Worm (Caenorhabditis elegans): ENCODE measurements around the gene C25F6.1.

Gene C25F6.1

ce11 chrX:5465631-5466030 lies 20.7 kb upstream of the C25F6.1 start:
- TF ChIP-seq elt-2 (tag; optimal IDR thresholded peaks at IDR 0.05) (peak; percentile 82), lin-39 (tag; optimal IDR thresholded peaks at IDR 0.05) (no peak), pqm-1 (tag; optimal IDR thresholded peaks at IDR 0.05) (peak; percentile 37), fkh-2 (tag; optimal IDR thresholded peaks at IDR 0.05) (no peak)

ce11 chrX:5466149-5466548 lies 20.1 kb upstream of the C25F6.1 start:
- no peak for TF ChIP-seq nhr-23 (tag; optimal IDR thresholded peaks at IDR 0.05)
- TF ChIP-seq eor-1 (tag; optimal IDR thresholded peaks at IDR 0.05), result no peak
- TF ChIP-seq elt-3 (tag; optimal IDR thresholded peaks at IDR 0.05), result no peak
- TF ChIP-seq fkh-2 (tag; optimal IDR thresholded peaks at IDR 0.05), result no peak
- no peak for TF ChIP-seq nhr-25 (tag; optimal IDR thresholded peaks at IDR 0.05)
- no peak for TF ChIP-seq ZK546.5 (tag; optimal IDR thresholded peaks at IDR 0.05)
- no peak for TF ChIP-seq nhr-76 (tag; optimal IDR thresholded peaks at IDR 0.05)
- no peak for TF ChIP-seq tbx-2 (tag; optimal IDR thresholded peaks at IDR 0.05)
- no peak for TF ChIP-seq ceh-9 (tag; optimal IDR thresholded peaks at IDR 0.05)
- no peak for TF ChIP-seq hmg-11 (tag; optimal IDR thresholded peaks at IDR 0.05)
- TF ChIP-seq egl-5 (tag; optimal IDR thresholded peaks at IDR 0.05), result no peak
- TF ChIP-seq elt-1 (tag; optimal IDR thresholded peaks at IDR 0.05), result no peak
- TF ChIP-seq elt-2 (tag; optimal IDR thresholded peaks at IDR 0.05), result no peak
- no peak for TF ChIP-seq nhr-28 (tag; optimal IDR thresholded peaks at IDR 0.05)
- TF ChIP-seq jun-1 (tag; optimal IDR thresholded peaks at IDR 0.05), result no peak
- TF ChIP-seq nfya-1 (tag; optimal IDR thresholded peaks at IDR 0.05; ENCODE audit: insufficient read depth), result no peak
- no peak for TF ChIP-seq ama-1 (optimal IDR thresholded peaks at IDR 0.05)
- no peak for TF ChIP-seq snpc-4 (tag; optimal IDR thresholded peaks at IDR 0.05)
- no peak for TF ChIP-seq pha-4 (tag; optimal IDR thresholded peaks at IDR 0.05)

- peak; percentile 96 for TF ChIP-seq elt-2 (tag; optimal IDR thresholded peaks at IDR 0.05)
- TF ChIP-seq R02D3.7 (tag; optimal IDR thresholded peaks at IDR 0.05), result peak; percentile 9
- peak; percentile 57 for TF ChIP-seq jun-1 (tag; optimal IDR thresholded peaks at IDR 0.05)
- peak; percentile 26 to 92 (median 91) for TF ChIP-seq elt-3 (tag; optimal IDR thresholded peaks at IDR 0.05)
- peak; percentile 71 for TF ChIP-seq pqm-1 (tag; optimal IDR thresholded peaks at IDR 0.05)
- peak; percentile 64 for TF ChIP-seq nhr-43 (tag; optimal IDR thresholded peaks at IDR 0.05; ENCODE audit: poor library complexity, severe bottlenecking)
- peak; percentile 38 for TF ChIP-seq nfya-1 (tag; optimal IDR thresholded peaks at IDR 0.05; ENCODE audit: insufficient read depth)
- TF ChIP-seq ztf-11 (tag; optimal IDR thresholded peaks at IDR 0.05), result no peak
- no peak for TF ChIP-seq lin-15B (tag; optimal IDR thresholded peaks at IDR 0.05)
- no peak for TF ChIP-seq fos-1 (tag; optimal IDR thresholded peaks at IDR 0.05)
Observed at ce11 chrX:5467308-5467707, 19.0 kb upstream of the C25F6.1 start.

DNA sequence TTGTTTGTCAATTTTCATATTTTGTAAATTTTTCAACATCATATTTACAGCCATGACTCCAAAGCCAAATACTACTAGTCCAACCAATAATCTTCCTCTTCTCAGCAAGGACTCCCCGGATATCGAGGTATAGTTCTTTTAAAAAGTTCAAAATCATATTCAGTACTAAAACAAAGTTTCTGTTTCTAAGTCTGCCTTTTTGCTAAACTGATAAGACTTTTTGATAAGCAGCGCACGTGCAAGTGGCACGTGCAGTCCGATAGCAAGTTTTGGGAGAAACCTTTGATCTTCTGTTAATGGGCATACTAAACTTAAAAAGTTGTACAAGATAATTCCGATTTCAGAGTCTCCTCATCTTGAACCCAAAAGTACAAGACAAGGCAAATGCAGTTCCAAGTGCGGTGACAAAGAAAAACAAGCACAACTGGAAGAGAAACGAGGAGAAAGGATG lies 18.4 kb upstream of the C25F6.1 start, which contains the start of gene dpyd-1:
Gene dpyd-1 (plus strand): TSS at position 51 of the 451 bp plus-strand sequence.
- TF ChIP-seq zag-1 (tag; optimal IDR thresholded peaks at IDR 0.05) (no peak), mdl-1 (tag; optimal IDR thresholded peaks at IDR 0.05) (peak; percentile 57), aly-2 (tag; optimal IDR thresholded peaks at IDR 0.05) (no peak), daf-12 (tag; optimal IDR thresholded peaks at IDR 0.05) (no peak), ztf-11 (tag; optimal IDR thresholded peaks at IDR 0.05) (no peak), hmg-11 (tag; optimal IDR thresholded peaks at IDR 0.05) (no peak), elt-3 (tag; optimal IDR thresholded peaks at IDR 0.05) (no peak), nhr-11 (tag; optimal IDR thresholded peaks at IDR 0.05) (no peak), lin-15B (tag; optimal IDR thresholded peaks at IDR 0.05) (no peak), ceh-9 (tag; optimal IDR thresholded peaks at IDR 0.05) (no peak), nhr-76 (tag; optimal IDR thresholded peaks at IDR 0.05) (no peak), egl-27 (tag; optimal IDR thresholded peaks at IDR 0.05) (no peak), pqm-1 (tag; optimal IDR thresholded peaks at IDR 0.05) (peak; percentile 78), fos-1 (tag; optimal IDR thresholded peaks at IDR 0.05) (no peak), tbx-2 (tag; optimal IDR thresholded peaks at IDR 0.05) (no peak), skn-1 (tag; optimal IDR thresholded peaks at IDR 0.05) (no peak), ztf-4 (tag; optimal IDR thresholded peaks at IDR 0.05) (no peak), unc-62 (GFP tag; optimal IDR thresholded peaks at IDR 0.05) (no peak), ceh-28 (tag; optimal IDR thresholded peaks at IDR 0.05) (no peak), ceh-16 (tag; optimal IDR thresholded peaks at IDR 0.05) (no peak), nhr-23 (tag; optimal IDR thresholded peaks at IDR 0.05) (no peak), nhr-67 (tag; optimal IDR thresholded peaks at IDR 0.05) (no peak), fkh-10 (GFP tag; optimal IDR thresholded peaks at IDR 0.05) (no peak), nhr-43 (tag; optimal IDR thresholded peaks at IDR 0.05; ENCODE audit: poor library complexity, severe bottlenecking) (no peak), unc-39 (tag; optimal IDR thresholded peaks at IDR 0.05) (no peak), ama-1 (optimal IDR thresholded peaks at IDR 0.05) (no peak), nhr-12 (tag; optimal IDR thresholded peaks at IDR 0.05) (no peak), pha-4 (tag; optimal IDR thresholded peaks at IDR 0.05) (peak; percentile 46), ceh-82 (tag; optimal IDR thresholded peaks at IDR 0.05) (no peak), elt-1 (tag; optimal IDR thresholded peaks at IDR 0.05) (no peak), egl-5 (tag; optimal IDR thresholded peaks at IDR 0.05) (no peak), mml-1 (tag; optimal IDR thresholded peaks at IDR 0.05) (peak; percentile 44), nfya-1 (tag; optimal IDR thresholded peaks at IDR 0.05; ENCODE audit: insufficient read depth) (no peak), nhr-28 (tag; optimal IDR thresholded peaks at IDR 0.05) (no peak), nhr-25 (tag; optimal IDR thresholded peaks at IDR 0.05) (peak; percentile 36), eor-1 (tag; optimal IDR thresholded peaks at IDR 0.05) (no peak), jun-1 (tag; optimal IDR thresholded peaks at IDR 0.05) (no peak), nhr-77 (tag; optimal IDR thresholded peaks at IDR 0.05) (no peak), fkh-2 (tag; optimal IDR thresholded peaks at IDR 0.05) (no peak), R02D3.7 (tag; optimal IDR thresholded peaks at IDR 0.05) (no peak), ZK546.5 (tag; optimal IDR thresholded peaks at IDR 0.05) (no peak), elt-2 (tag; optimal IDR thresholded peaks at IDR 0.05) (peak; percentile 85)

Data from whole organism, L3 larva.